Fruit fly (Drosophila melanogaster) whole organism, embryonic: ENCODE data around the gene CG5445.

Experiments
- Ada2b ChIP-seq: fragments of 200-800 bp; sonication (Bioruptor generic); IDR thresholded peaks from 2 replicates; pipeline ENCODE4 v1.3.6; 2022; ENCODE audit warnings: missing biosample characterization, missing genetic modification characterization
- C15 ChIP-seq: fragments of 200-800 bp; sonication (Bioruptor generic); IDR thresholded peaks from 3 replicates; pipeline ENCODE4 v1.3.6; 2022; ENCODE audit warnings: missing biosample characterization, missing genetic modification characterization
- CG10267 ChIP-seq: fragments of 200-800 bp; sonication (Bioruptor generic); optimal IDR thresholded peaks from 2 replicates; lab custom pipeline; 2018; ENCODE audit warnings: missing biosample characterization, mild to moderate bottlenecking, missing genetic modification characterization, moderate library complexity
- CG10274 ChIP-seq: fragments of 200-800 bp; sonication (Bioruptor generic); optimal IDR thresholded peaks from 3 replicates; lab custom pipeline; 2017; ENCODE audit warnings: missing biosample characterization, mild to moderate bottlenecking, missing genetic modification characterization
- CG10321 ChIP-seq: fragments of 200-800 bp; sonication (Bioruptor generic); IDR thresholded peaks from 2 replicates; pipeline ENCODE4 v1.3.6; 2022; ENCODE audit warnings: missing biosample characterization, missing genetic modification characterization
- CG10979 ChIP-seq: fragments of 200-800 bp; sonication (Bioruptor generic); optimal IDR thresholded peaks from 2 replicates; lab custom pipeline; 2018; ENCODE audit warnings: missing biosample characterization, mild to moderate bottlenecking, missing genetic modification characterization, moderate library complexity
- CG11696 ChIP-seq: fragments of 200-800 bp; sonication (Bioruptor generic); IDR thresholded peaks from 2 replicates; pipeline ENCODE4 v1.3.6; 2022; ENCODE audit warnings: missing biosample characterization, missing genetic modification characterization
- CG14667 ChIP-seq: fragments of 200-800 bp; sonication (Bioruptor generic); IDR thresholded peaks from 2 replicates; pipeline ENCODE4 v1.3.6; 2022; ENCODE audit warnings: missing biosample characterization, missing genetic modification characterization
- CG14710 ChIP-seq: fragments of 200-800 bp; sonication (Bioruptor generic); optimal IDR thresholded peaks from 3 replicates; lab custom pipeline; 2019; ENCODE audit warnings: missing biosample characterization, mild to moderate bottlenecking, missing genetic modification characterization, moderate library complexity
- CG18476 ChIP-seq: fragments of 200-800 bp; sonication (Bioruptor generic); optimal IDR thresholded peaks from 2 replicates; lab custom pipeline; 2016; ENCODE audit warnings: missing biosample characterization, mild to moderate bottlenecking, missing genetic modification characterization
- CG31441 ChIP-seq: fragments of 200-800 bp; sonication (Bioruptor generic); IDR thresholded peaks from 2 replicates; pipeline ENCODE4 v1.3.6; 2022; ENCODE audit warnings: missing biosample characterization, missing genetic modification characterization
- CG33557 ChIP-seq: fragments of 200-800 bp; sonication (Bioruptor generic); optimal IDR thresholded peaks from 2 replicates; lab custom pipeline; 2019; ENCODE audit warnings: missing biosample characterization, mild to moderate bottlenecking, missing genetic modification characterization, moderate library complexity
- CG3995 ChIP-seq: fragments of 200-800 bp; sonication (Bioruptor generic); optimal IDR thresholded peaks from 3 replicates; lab custom pipeline; 2016; ENCODE audit warnings: missing biosample characterization, missing genetic modification characterization
- CG6765 ChIP-seq: fragments of 200-800 bp; sonication (Bioruptor generic); optimal IDR thresholded peaks from 3 replicates; lab custom pipeline; 2017; ENCODE audit warnings: missing biosample characterization, mild to moderate bottlenecking, missing genetic modification characterization
- CG6813 ChIP-seq: fragments of 200-800 bp; sonication (Bioruptor generic); optimal IDR thresholded peaks from 2 replicates; lab custom pipeline; 2017; ENCODE audit warnings: missing biosample characterization, missing genetic modification characterization, mild to moderate bottlenecking, moderate library complexity, missing genetic modification reagents
- CG8478 ChIP-seq: fragments of >200 bp; optimal IDR thresholded peaks from 2 replicates; lab custom pipeline; 2018
- CG9437 ChIP-seq: fragments of 200-800 bp; sonication (Bioruptor generic); optimal IDR thresholded peaks from 2 replicates; lab custom pipeline; 2018; ENCODE audit warnings: missing biosample characterization, mild to moderate bottlenecking, missing genetic modification characterization
- CG9932 ChIP-seq: fragments of 200-800 bp; sonication (Bioruptor generic); IDR thresholded peaks from 2 replicates; pipeline ENCODE4 v1.3.6; 2022; ENCODE audit warnings: missing biosample characterization, missing genetic modification characterization
- Chrac-16 ChIP-seq: fragments of 200-800 bp; sonication (Bioruptor generic); optimal IDR thresholded peaks from 3 replicates; lab custom pipeline; 2016; ENCODE audit warnings: missing biosample characterization, missing genetic modification characterization
- Dll ChIP-seq: fragments of 200-800 bp; sonication (Bioruptor generic); IDR thresholded peaks from 4 replicates; pipeline ENCODE4 v1.3.6; 2022; ENCODE audit warnings: missing biosample characterization, missing genetic modification characterization; ENCODE audit not compliant: partially characterized antibody
- Eip74EF ChIP-seq, 2 experiments: fragments of 200-800 bp in 1 of 2; fragments of >200 bp in 1 of 2; sonication (Bioruptor generic) in 1 of 2; optimal IDR thresholded peaks; 2 replicates each; lab custom pipeline; 2017 to 2019; ENCODE audit warnings: missing biosample characterization in 2 of 2, missing genetic modification characterization in 2 of 2, mild to moderate bottlenecking in 1 of 2, moderate library complexity in 1 of 2
- Ets65A ChIP-seq: fragments of 200-800 bp; sonication (Bioruptor generic); peaks from one replicate; lab custom pipeline; 2016; ENCODE audit warnings: missing biosample characterization, missing genetic modification characterization
- Fer2 ChIP-seq: fragments of 200-800 bp; sonication (Bioruptor generic); optimal IDR thresholded peaks from 2 replicates; lab custom pipeline; 2018; ENCODE audit warnings: missing biosample characterization, mild to moderate bottlenecking, missing genetic modification characterization, moderate library complexity
- Hr78 ChIP-seq, 2 experiments: fragments of 200-800 bp in 1 of 2; fragments of >200 bp in 1 of 2; sonication (Bioruptor generic) in 1 of 2; optimal IDR thresholded peaks; 2 replicates each; lab custom pipeline; 2017 to 2019; ENCODE audit warnings: missing biosample characterization in 2 of 2, missing genetic modification characterization in 2 of 2, mild to moderate bottlenecking in 1 of 2, moderate library complexity in 1 of 2
- Max ChIP-seq: fragments of 200-800 bp; sonication (Bioruptor generic); optimal IDR thresholded peaks from 2 replicates; lab custom pipeline; 2016; ENCODE audit warnings: missing biosample characterization, mild to moderate bottlenecking, missing genetic modification characterization
- Meics ChIP-seq: fragments of 200-800 bp; sonication (Bioruptor generic); optimal IDR thresholded peaks from 2 replicates; lab custom pipeline; 2017; ENCODE audit warnings: missing biosample characterization, mild to moderate bottlenecking, missing genetic modification characterization
- Nf-YC ChIP-seq: fragments of 200-800 bp; optimal IDR thresholded peaks from 3 replicates; lab custom pipeline; 2019; ENCODE audit warnings: missing biosample characterization, mild to moderate bottlenecking, missing genetic modification characterization, moderate library complexity
- Oli ChIP-seq: fragments of 200-800 bp; sonication (Bioruptor generic); optimal IDR thresholded peaks from 2 replicates; lab custom pipeline; 2018; ENCODE audit warnings: missing biosample characterization, mild to moderate bottlenecking, missing genetic modification characterization, moderate library complexity
- Rfx ChIP-seq: fragments of 200-800 bp; sonication (Bioruptor generic); IDR thresholded peaks from 2 replicates; pipeline ENCODE4 v1.3.6; 2022; ENCODE audit warnings: missing biosample characterization, missing genetic modification characterization
- Sox102F ChIP-seq: fragments of 200-800 bp; sonication (Bioruptor generic); optimal IDR thresholded peaks from 2 replicates; lab custom pipeline; 2018; ENCODE audit warnings: missing biosample characterization, mild to moderate bottlenecking, missing genetic modification characterization, moderate library complexity
- Xbp1 ChIP-seq: fragments of 200-800 bp; sonication (Bioruptor generic); optimal IDR thresholded peaks from 3 replicates; lab custom pipeline; 2016; ENCODE audit warnings: missing biosample characterization, mild to moderate bottlenecking, missing genetic modification characterization
- ash1 ChIP-seq: fragments of 200-800 bp; sonication (Bioruptor generic); optimal IDR thresholded peaks from 2 replicates; lab custom pipeline; 2018; ENCODE audit warnings: missing biosample characterization, mild to moderate bottlenecking, missing genetic modification characterization
- bowl ChIP-seq: fragments of 200-800 bp; sonication (Bioruptor generic); IDR thresholded peaks from 2 replicates; pipeline ENCODE4 v1.3.6; 2022; ENCODE audit warnings: missing biosample characterization, missing genetic modification characterization
- chif ChIP-seq, 2 experiments: fragments of 200-800 bp; sonication (Bioruptor generic); optimal IDR thresholded peaks; 3 replicates each; lab custom pipeline; 2016; ENCODE audit warnings: missing biosample characterization in 2 of 2, missing genetic modification characterization in 2 of 2
- ci ChIP-seq: fragments of 200-800 bp; sonication (Bioruptor generic); IDR thresholded peaks from 3 replicates; pipeline ENCODE4 v1.3.6; 2022; ENCODE audit warnings: missing biosample characterization, missing genetic modification characterization
- dmrt11E ChIP-seq: fragments of 200-800 bp; sonication (Bioruptor generic); optimal IDR thresholded peaks from 3 replicates; lab custom pipeline; 2018; ENCODE audit warnings: missing biosample characterization, mild to moderate bottlenecking, missing genetic modification characterization, moderate library complexity
- h ChIP-seq: fragments of >200 bp; optimal IDR thresholded peaks from 2 replicates; lab custom pipeline; 2017
- ind ChIP-seq: fragments of 200-800 bp; sonication (Bioruptor generic); optimal IDR thresholded peaks from 3 replicates; lab custom pipeline; 2016; ENCODE audit warnings: missing biosample characterization, missing genetic modification characterization
- nmo ChIP-seq: fragments of 200-800 bp; sonication (Bioruptor generic); optimal IDR thresholded peaks from 2 replicates; lab custom pipeline; 2018; ENCODE audit warnings: missing biosample characterization, mild to moderate bottlenecking, missing genetic modification characterization, moderate library complexity
- pan ChIP-seq, 4 experiments: fragments of >200 bp in 3 of 4; fragments of 200-800 bp in 1 of 4; sonication (Bioruptor generic) in 1 of 4; optimal IDR thresholded peaks in 3 of 4; IDR thresholded peaks in 1 of 4; 2 replicates each; pipeline versions ENCODE4 v1.3.6 to Lab custom; 2017 to 2022; ENCODE audit warnings: missing biosample characterization in 2 of 4, missing genetic modification characterization in 2 of 4, mixed read lengths in 1 of 4
- prd ChIP-seq, 3 experiments: fragments of >200 bp in 2 of 3; fragments of 200-800 bp in 1 of 3; sonication (Bioruptor generic) in 1 of 3; optimal IDR thresholded peaks in 2 of 3; IDR thresholded peaks in 1 of 3; 2 replicates in 2 of 3; 3 replicates in 1 of 3; pipeline versions ENCODE4 v1.3.6 to Lab custom; 2017 to 2022; ENCODE audit warnings: missing biosample characterization in 1 of 3, missing genetic modification characterization in 1 of 3
- ranshi ChIP-seq: fragments of 200-800 bp; sonication (Bioruptor generic); IDR thresholded peaks from 2 replicates; pipeline ENCODE4 v1.3.6; 2022; ENCODE audit warnings: missing biosample characterization, missing genetic modification characterization
- row ChIP-seq: fragments of 200-800 bp; sonication (Bioruptor generic); IDR thresholded peaks from 3 replicates; pipeline ENCODE4 v1.3.6; 2022; ENCODE audit warnings: missing biosample characterization, missing genetic modification characterization
- sisA ChIP-seq: fragments of 200-800 bp; sonication (Bioruptor generic); IDR thresholded peaks from 2 replicates; pipeline ENCODE4 v1.3.6; 2022; ENCODE audit warnings: missing biosample characterization, missing genetic modification characterization
- slou ChIP-seq: fragments of 200-800 bp; sonication (Bioruptor generic); optimal IDR thresholded peaks from 3 replicates; lab custom pipeline; 2016; ENCODE audit warnings: missing biosample characterization, missing genetic modification characterization
- stwl ChIP-seq: fragments of 200-800 bp; sonication (Bioruptor generic); optimal IDR thresholded peaks from 3 replicates; lab custom pipeline; 2018; ENCODE audit warnings: missing biosample characterization, mild to moderate bottlenecking, missing genetic modification characterization, moderate library complexity
- sug ChIP-seq: fragments of 200-800 bp; optimal IDR thresholded peaks from 2 replicates; lab custom pipeline; 2019; ENCODE audit warnings: missing biosample characterization, mild to moderate bottlenecking, missing genetic modification characterization, moderate library complexity
- unpg ChIP-seq: fragments of 200-800 bp; sonication (Bioruptor generic); optimal IDR thresholded peaks from 3 replicates; lab custom pipeline; 2018; ENCODE audit warnings: missing biosample characterization, mild to moderate bottlenecking, missing genetic modification characterization, moderate library complexity
- wor ChIP-seq: fragments of 200-800 bp; sonication (Bioruptor generic); IDR thresholded peaks from 2 replicates; pipeline ENCODE4 v1.3.6; 2022; ENCODE audit warnings: missing biosample characterization, missing genetic modification characterization

Gene CG5445

DNA sequence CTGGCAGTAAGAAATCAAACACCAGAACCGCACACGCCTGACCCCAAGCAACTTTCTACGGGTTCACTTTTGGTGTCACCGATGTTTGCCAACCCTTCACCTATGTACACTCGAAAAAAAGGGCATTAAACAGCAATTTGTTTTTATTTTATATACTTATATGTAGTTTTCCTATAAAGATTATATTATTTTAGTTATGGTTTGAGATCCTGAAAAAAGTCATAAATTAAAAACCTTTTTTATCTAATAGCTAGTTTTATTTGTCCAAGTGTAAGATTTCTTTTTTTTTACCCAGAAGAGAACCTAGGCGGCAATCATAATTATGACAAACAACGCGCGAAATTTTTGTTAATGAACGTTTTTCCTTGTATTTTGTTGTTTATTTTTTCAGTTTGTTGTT, 11.1 kb downstream of the CG5445 start (continued):
- peak; percentile 42; the same call in 1 of the 3 replicates for TF ChIP-seq row (GFP tag; lab: Robert Waterston, UW)
- TF ChIP-seq Eip74EF (GFP tag; optimal IDR thresholded peaks at IDR 0.05; lab: Kevin White, UChicago): peak in 1 of 2 experiments; percentile 17
- TF ChIP-seq CG33557: no peak
- no peak for TF ChIP-seq pan (optimal IDR thresholded peaks at IDR 0.05; lab: Kevin White, UChicago)
- peak in 1 of 2 experiments; percentile 59 for TF ChIP-seq pan (GFP tag; optimal IDR thresholded peaks at IDR 0.05 in 1 of 2, IDR thresholded peaks at IDR 0.05 in 1 of 2)
- peak; percentile 23 for TF ChIP-seq Fer2 (tag; lab: Kevin White, UChicago)
- no peak for TF ChIP-seq C15 (GFP tag; lab: Robert Waterston, UW)
- TF ChIP-seq Rfx (GFP tag; lab: Robert Waterston, UW): peak; percentile 69
- TF ChIP-seq Max (GFP tag; lab: Kevin White, UChicago): peak; percentile 19
- peak; percentile 27 for TF ChIP-seq Chrac-16 (GFP tag; lab: Kevin White, UChicago)
- peak; percentile 46 for TF ChIP-seq ind (GFP tag; lab: Kevin White, UChicago)
- TF ChIP-seq wor (GFP tag; lab: Robert Waterston, UW): 0 out of 2 replicates have a peak, but pooled peaks have one; percentile 17
- TF ChIP-seq ash1 (GFP tag; lab: Kevin White, UChicago): no peak
- TF ChIP-seq Sox102F (GFP tag; lab: Kevin White, UChicago): peak; percentile 56
- TF ChIP-seq CG9437 (GFP tag; lab: Kevin White, UChicago): peak; percentile 20
- no peak for TF ChIP-seq bowl (GFP tag; lab: Robert Waterston, UW)
- TF ChIP-seq Nf-YC (tag; lab: Kevin White, UChicago): peak; percentile 5
- no peak for TF ChIP-seq prd (optimal IDR thresholded peaks at IDR 0.05; lab: Kevin White, UChicago)
- peak; percentile 76 for TF ChIP-seq prd (GFP tag; IDR thresholded peaks at IDR 0.05; lab: Robert Waterston, UW)
- peak; percentile 45 for TF ChIP-seq CG9932 (GFP tag; lab: Robert Waterston, UW)
- TF ChIP-seq chif (GFP tag; optimal IDR thresholded peaks at IDR 0.05; lab: Kevin White, UChicago): no peak
- TF ChIP-seq Ets65A (GFP tag; lab: Kevin White, UChicago): peak; percentile 85
- TF ChIP-seq CG8478 (lab: Kevin White, UChicago): no peak
- TF ChIP-seq CG14710 (tag; lab: Kevin White, UChicago): peak; percentile 48
- TF ChIP-seq sisA (GFP tag; lab: Robert Waterston, UW): peak; percentile 50
- peak; percentile 64 for TF ChIP-seq Ada2b (GFP tag; lab: Robert Waterston, UW)
- TF ChIP-seq nmo (GFP tag; lab: Kevin White, UChicago): peak; percentile 55
- 0 out of 2 replicates have a peak, but pooled peaks have one; percentile 25 for TF ChIP-seq CG10321 (GFP tag; lab: Robert Waterston, UW)
- TF ChIP-seq ranshi (GFP tag; lab: Robert Waterston, UW): peak; percentile 65
- peak; percentile 55 for TF ChIP-seq Meics
- peak; percentile 52 for TF ChIP-seq CG10267 (tag; lab: Kevin White, UChicago)
- peak; percentile 11 for TF ChIP-seq CG18476 (GFP tag; lab: Kevin White, UChicago)
- no peak for TF ChIP-seq Dll (GFP tag; lab: Robert Waterston, UW)
- peak; percentile 12 for TF ChIP-seq slou
- TF ChIP-seq CG11696 (GFP tag; lab: Robert Waterston, UW): 0 out of 2 replicates have a peak, but pooled peaks have one; percentile 24
- no peak for TF ChIP-seq CG3995 (GFP tag; lab: Kevin White, UChicago)
- no peak for TF ChIP-seq stwl (tag; lab: Kevin White, UChicago)
- TF ChIP-seq CG6813 (GFP tag; lab: Kevin White, UChicago): peak; percentile 2
- 0 out of 3 replicates have a peak, but pooled peaks have one; percentile 12 for TF ChIP-seq ci (GFP tag; lab: Robert Waterston, UW)
- TF ChIP-seq unpg (GFP tag; lab: Kevin White, UChicago): peak; percentile 48
- peak; percentile 78 for TF ChIP-seq CG31441 (GFP tag; lab: Robert Waterston, UW)
- no peak for TF ChIP-seq h (lab: Kevin White, UChicago)
- peak; percentile 52 for TF ChIP-seq CG10979
- TF ChIP-seq Hr78 (GFP tag; optimal IDR thresholded peaks at IDR 0.05; lab: Kevin White, UChicago): peak in 1 of 2 experiments; percentile 52
- peak; percentile 24 for TF ChIP-seq Oli
- TF ChIP-seq CG14667 (GFP tag; lab: Robert Waterston, UW): 0 out of 2 replicates have a peak, but pooled peaks have one; percentile 8
- peak; percentile 20 for TF ChIP-seq dmrt11E (tag; lab: Kevin White, UChicago)
- peak; percentile 22 for TF ChIP-seq CG6765
- peak; percentile 35 for TF ChIP-seq Xbp1 (GFP tag; lab: Kevin White, UChicago)
- no peak for TF ChIP-seq CG10274 (GFP tag; lab: Kevin White, UChicago)
- TF ChIP-seq sug (tag; lab: Kevin White, UChicago): no peak
